Fruit fly (Drosophila melanogaster): ENCODE data around the gene Rint1.

The Rint1 gene

dm6 chr3L:7359827-7360323 lies 36.5 kb downstream of the Rint1 start, which contains the start of gene pst (continued):
- no peak; the same call in 2 of the 3 replicates for TF ChIP-seq gce (GFP tag; IDR thresholded peaks at IDR 0.05)
- peak; percentile 27; the same call in 1 of the 2 replicates for TF ChIP-seq Rfx (GFP tag; IDR thresholded peaks at IDR 0.05)
- TF ChIP-seq pnt (GFP tag; optimal IDR thresholded peaks at IDR 0.05), result no peak
- no peak for TF ChIP-seq CG4328 (GFP tag; optimal IDR thresholded peaks at IDR 0.05)
- peak; percentile 54; the same call in 1 of the 2 replicates for TF ChIP-seq CG42726 (GFP tag; IDR thresholded peaks at IDR 0.05; ENCODE audit: partially characterized antibody)
- no peak for TF ChIP-seq CG32772 (GFP tag; IDR thresholded peaks at IDR 0.05)
- TF ChIP-seq Oli (tag; optimal IDR thresholded peaks at IDR 0.05), result no peak
- TF ChIP-seq Mad (GFP tag; optimal IDR thresholded peaks at IDR 0.05), result no peak
- TF ChIP-seq Hand (GFP tag; optimal IDR thresholded peaks at IDR 0.05), result peak; percentile 46
- TF ChIP-seq CG13624 (GFP tag; optimal IDR thresholded peaks at IDR 0.05), result peak; percentile 63
- peak; percentile 66 for TF ChIP-seq Atf6 (GFP tag; IDR thresholded peaks at IDR 0.05)
- TF ChIP-seq CG12155 (GFP tag; optimal IDR thresholded peaks at IDR 0.05), result peak; percentile 96
- TF ChIP-seq CG15269 (tag; optimal IDR thresholded peaks at IDR 0.05), result peak; percentile 68
- TF ChIP-seq lab (GFP tag; optimal IDR thresholded peaks at IDR 0.05), result peak; percentile 69
- no peak for TF ChIP-seq CG34422 (GFP tag; IDR thresholded peaks at IDR 0.05)
- TF ChIP-seq Eip74EF (GFP tag; optimal IDR thresholded peaks at IDR 0.05), result peak in 1 of 2 experiments; percentile 68
- TF ChIP-seq vvl (GFP tag; IDR thresholded peaks at IDR 0.05), result no peak; the same call in 1 of the 2 replicates
- peak; percentile 21 for TF ChIP-seq Asciz (GFP tag; optimal IDR thresholded peaks at IDR 0.05)
- TF ChIP-seq ci (GFP tag; IDR thresholded peaks at IDR 0.05), result peak; percentile 54
- TF ChIP-seq cato (GFP tag; optimal IDR thresholded peaks at IDR 0.05; ENCODE audit: borderline replicate concordance), result no peak
- peak; percentile 29 for TF ChIP-seq CG9727 (GFP tag; optimal IDR thresholded peaks at IDR 0.05)
- no peak for TF ChIP-seq CG18764 (GFP tag; optimal IDR thresholded peaks at IDR 0.05)
- peak; percentile 48 for TF ChIP-seq her (GFP tag; optimal IDR thresholded peaks at IDR 0.05)
- TF ChIP-seq wor (GFP tag; IDR thresholded peaks at IDR 0.05), result no peak
- TF ChIP-seq Bteb2 (GFP tag; optimal IDR thresholded peaks at IDR 0.05), result no peak
- TF ChIP-seq Chrac-16 (GFP tag; optimal IDR thresholded peaks at IDR 0.05), result no peak
- peak; percentile 14; the same call in 2 of the 3 replicates for TF ChIP-seq Dbx (GFP tag; IDR thresholded peaks at IDR 0.05)
- peak; percentile 33 for TF ChIP-seq HLHmδ (GFP tag; optimal IDR thresholded peaks at IDR 0.05)
- peak; percentile 53 for TF ChIP-seq Ets97D (GFP tag; optimal IDR thresholded peaks at IDR 0.05)
- peak; percentile 24; the same call in 1 of the 2 replicates for TF ChIP-seq Adf1 (GFP tag; IDR thresholded peaks at IDR 0.05)
- no peak for TF ChIP-seq insv (GFP tag; optimal IDR thresholded peaks at IDR 0.05)
- no peak for TF ChIP-seq toy (GFP tag; IDR thresholded peaks at IDR 0.05)
- TF ChIP-seq CG17359 (tag; optimal IDR thresholded peaks at IDR 0.05), result no peak
- TF ChIP-seq nom (GFP tag; optimal IDR thresholded peaks at IDR 0.05), result peak; percentile 43
- TF ChIP-seq CG5180 (GFP tag; optimal IDR thresholded peaks at IDR 0.05), result no peak
- no peak for TF ChIP-seq stc (GFP tag; IDR thresholded peaks at IDR 0.05)
- no peak for TF ChIP-seq Bdp1 (GFP tag; optimal IDR thresholded peaks at IDR 0.05)
- no peak for TF ChIP-seq ind (GFP tag; optimal IDR thresholded peaks at IDR 0.05)
- TF ChIP-seq CG10267 (tag; optimal IDR thresholded peaks at IDR 0.05), result no peak
- TF ChIP-seq CG30020 (tag; optimal IDR thresholded peaks at IDR 0.05), result no peak
- TF ChIP-seq prd (optimal IDR thresholded peaks at IDR 0.05), result no peak
- TF ChIP-seq prd (GFP tag; IDR thresholded peaks at IDR 0.05), result no peak
- peak; percentile 39; the same call in 1 of the 3 replicates for TF ChIP-seq otp (GFP tag; IDR thresholded peaks at IDR 0.05)
- no peak for TF ChIP-seq CG10209 (GFP tag; optimal IDR thresholded peaks at IDR 0.05)
- peak; percentile 44 for TF ChIP-seq Dp (GFP tag; optimal IDR thresholded peaks at IDR 0.05)
- TF ChIP-seq oc (tag; optimal IDR thresholded peaks at IDR 0.05), result peak; percentile 45
- TF ChIP-seq Nf-YA (GFP tag; IDR thresholded peaks at IDR 0.05), result no peak
- peak; percentile 53; the same call in 1 of the 2 replicates for TF ChIP-seq bowl (GFP tag; IDR thresholded peaks at IDR 0.05)
- 0 out of 2 replicates have a peak, but pooled peaks have one; percentile 25 for TF ChIP-seq H2.0 (GFP tag; IDR thresholded peaks at IDR 0.05)
- TF ChIP-seq CG13296 (GFP tag; optimal IDR thresholded peaks at IDR 0.05), result no peak

All from whole organism, embryonic.